Fruit fly (Drosophila melanogaster): ENCODE measurements around the gene mus312.

DNA sequence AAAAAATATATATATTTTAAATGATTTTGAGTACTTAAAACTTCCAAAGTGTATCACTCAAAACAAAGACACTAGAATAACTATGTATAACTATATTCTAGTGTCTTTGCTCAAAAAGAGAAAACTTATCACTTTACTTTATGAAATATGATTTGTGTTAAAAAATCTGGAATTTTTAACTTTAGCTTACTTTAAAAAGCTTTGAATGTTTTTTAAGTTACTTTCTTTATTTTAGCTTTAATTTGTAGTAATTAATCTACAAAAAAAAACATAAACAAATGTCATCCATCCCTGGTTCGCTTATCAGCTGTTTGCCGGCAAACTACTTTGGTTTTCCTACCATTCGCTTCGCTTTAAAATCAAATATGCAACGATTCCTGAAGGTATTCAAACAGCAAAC is 9.2 kb upstream of the mus312 start, which contains the start of gene CG8607:
- TF ChIP-seq hth (optimal IDR thresholded peaks at IDR 0.05): no peak
- TF ChIP-seq aop (GFP tag; IDR thresholded peaks at IDR 0.05): no peak
- TF ChIP-seq ap (GFP tag; IDR thresholded peaks at IDR 0.05): no peak
- TF ChIP-seq Dfd (GFP tag; optimal IDR thresholded peaks at IDR 0.05): no peak
- TF ChIP-seq Scr (GFP tag; IDR thresholded peaks at IDR 0.05; ENCODE audit: partially characterized antibody): no peak
- TF ChIP-seq crp (GFP tag; optimal IDR thresholded peaks at IDR 0.05): peak in 1 of 2 experiments; percentile 57
- TF ChIP-seq CG10274 (GFP tag; optimal IDR thresholded peaks at IDR 0.05): no peak
- TF ChIP-seq gsb (GFP tag; IDR thresholded peaks at IDR 0.05): no peak
- TF ChIP-seq Chrac-16 (GFP tag; optimal IDR thresholded peaks at IDR 0.05): no peak
- no peak for TF ChIP-seq bab2 (GFP tag; optimal IDR thresholded peaks at IDR 0.05)
- TF ChIP-seq CG1529 (GFP tag; optimal IDR thresholded peaks at IDR 0.05): no peak
- TF ChIP-seq CG12155 (GFP tag; optimal IDR thresholded peaks at IDR 0.05): no peak
- no peak for TF ChIP-seq Mes4 (GFP tag; optimal IDR thresholded peaks at IDR 0.05)
- no peak for TF ChIP-seq CG12769 (tag; optimal IDR thresholded peaks at IDR 0.05)

All from whole organism, embryonic.